Fruit fly (Drosophila melanogaster) whole organism, embryonic: ENCODE results near the gene CG14277.

ENCODE experiments used
- Antp ChIP-seq: fragments of 200-800 bp; sonication (Bioruptor generic); optimal IDR thresholded peaks from 3 replicates; lab custom pipeline; 2016; ENCODE audit warnings: missing biosample characterization, missing genetic modification characterization
- B-H1 ChIP-seq: fragments of 200-800 bp; sonication (Bioruptor generic); IDR thresholded peaks from 3 replicates; pipeline ENCODE4 v1.3.6; 2022; ENCODE audit warnings: missing biosample characterization, missing genetic modification characterization
- CG1024 ChIP-seq: fragments of 200-800 bp; sonication (Bioruptor generic); IDR thresholded peaks from 2 replicates; pipeline ENCODE4 v1.3.6; 2022; ENCODE audit warnings: missing biosample characterization, missing genetic modification characterization
- CG11247 ChIP-seq: fragments of 200-800 bp; sonication (Bioruptor generic); IDR thresholded peaks from 2 replicates; pipeline ENCODE4 v1.3.6; 2022; ENCODE audit warnings: missing biosample characterization, missing genetic modification characterization
- CG11456 ChIP-seq: fragments of 200-800 bp; sonication (Bioruptor generic); IDR thresholded peaks from 3 replicates; pipeline ENCODE4 v1.3.6; 2022; ENCODE audit warnings: missing biosample characterization, missing genetic modification characterization
- CG11695 ChIP-seq: fragments of 200-800 bp; sonication (Bioruptor generic); IDR thresholded peaks from 3 replicates; pipeline ENCODE4 v1.3.6; 2022; ENCODE audit warnings: missing biosample characterization, missing genetic modification characterization
- CG12236 ChIP-seq: fragments of 200-800 bp; sonication (Bioruptor generic); optimal IDR thresholded peaks from 2 replicates; lab custom pipeline; 2016; ENCODE audit warnings: missing biosample characterization, missing genetic modification characterization
- CG1233 ChIP-seq: fragments of 200-800 bp; sonication (Bioruptor generic); optimal IDR thresholded peaks from 4 replicates; lab custom pipeline; 2018; ENCODE audit warnings: missing biosample characterization, mild to moderate bottlenecking, missing genetic modification characterization
- CG13624 ChIP-seq: fragments of 200-800 bp; sonication (Bioruptor generic); optimal IDR thresholded peaks from 2 replicates; lab custom pipeline; 2016; ENCODE audit warnings: missing biosample characterization, missing genetic modification characterization
- CG1647 ChIP-seq: fragments of 200-800 bp; sonication (Bioruptor generic); optimal IDR thresholded peaks from 3 replicates; lab custom pipeline; 2016; ENCODE audit warnings: missing biosample characterization, missing genetic modification characterization
- CG17385 ChIP-seq: fragments of 200-800 bp; sonication (Bioruptor generic); optimal IDR thresholded peaks from 3 replicates; lab custom pipeline; 2018; ENCODE audit warnings: missing biosample characterization, mild to moderate bottlenecking, missing genetic modification characterization
- CG32772 ChIP-seq: fragments of 200-800 bp; sonication (Bioruptor generic); IDR thresholded peaks from 2 replicates; pipeline ENCODE4 v1.3.6; 2022; ENCODE audit warnings: missing biosample characterization, missing genetic modification characterization
- CG33557 ChIP-seq: fragments of 200-800 bp; sonication (Bioruptor generic); optimal IDR thresholded peaks from 2 replicates; lab custom pipeline; 2019; ENCODE audit warnings: missing biosample characterization, mild to moderate bottlenecking, missing genetic modification characterization, moderate library complexity
- CG42726 ChIP-seq: fragments of 200-800 bp; sonication (Bioruptor generic); IDR thresholded peaks from 2 replicates; pipeline ENCODE4 v1.3.6; 2022; ENCODE audit warnings: missing biosample characterization, missing genetic modification characterization; ENCODE audit not compliant: partially characterized antibody
- CG4282 ChIP-seq: fragments of 200-800 bp; sonication (Bioruptor generic); optimal IDR thresholded peaks from 2 replicates; lab custom pipeline; 2016; ENCODE audit warnings: missing biosample characterization, missing genetic modification characterization
- CG4360 ChIP-seq: fragments of 200-800 bp; sonication (Bioruptor generic); IDR thresholded peaks from 2 replicates; pipeline ENCODE4 v1.3.6; 2022; ENCODE audit warnings: missing biosample characterization, missing genetic modification characterization
- CG43689 ChIP-seq: fragments of 200-800 bp; sonication (Bioruptor generic); IDR thresholded peaks from 2 replicates; pipeline ENCODE4 v1.3.6; 2022; ENCODE audit warnings: missing biosample characterization, missing genetic modification characterization
- CG4617 ChIP-seq: fragments of 200-800 bp; sonication (Bioruptor generic); optimal IDR thresholded peaks from 3 replicates; lab custom pipeline; 2016; ENCODE audit warnings: missing biosample characterization, missing genetic modification characterization, borderline replicate concordance
- CG5245 ChIP-seq: fragments of 200-800 bp; sonication (Bioruptor generic); optimal IDR thresholded peaks from 3 replicates; lab custom pipeline; 2016; ENCODE audit warnings: missing biosample characterization, missing genetic modification characterization
- CG6272 ChIP-seq: fragments of 200-800 bp; sonication (Bioruptor generic); IDR thresholded peaks from 2 replicates; pipeline ENCODE4 v1.3.6; 2022; ENCODE audit warnings: missing biosample characterization, missing genetic modification characterization
- CG6854 ChIP-seq: fragments of 200-800 bp; sonication (Bioruptor generic); optimal IDR thresholded peaks from 3 replicates; lab custom pipeline; 2017; ENCODE audit warnings: missing biosample characterization, mild to moderate bottlenecking, missing genetic modification characterization
- CG9437 ChIP-seq: fragments of 200-800 bp; sonication (Bioruptor generic); optimal IDR thresholded peaks from 2 replicates; lab custom pipeline; 2018; ENCODE audit warnings: missing biosample characterization, mild to moderate bottlenecking, missing genetic modification characterization
- CG9609 ChIP-seq: fragments of 200-800 bp; sonication (Bioruptor generic); optimal IDR thresholded peaks from 3 replicates; lab custom pipeline; 2016; ENCODE audit warnings: missing biosample characterization, missing genetic modification characterization
- CkIIα-i1 ChIP-seq: fragments of 200-800 bp; sonication (Bioruptor generic); IDR thresholded peaks from 2 replicates; pipeline ENCODE4 v1.3.6; 2022; ENCODE audit warnings: missing biosample characterization, missing genetic modification characterization
- D19B ChIP-seq: fragments of 200-800 bp; sonication (Bioruptor generic); optimal IDR thresholded peaks from 2 replicates; lab custom pipeline; 2017; ENCODE audit warnings: missing biosample characterization, mild to moderate bottlenecking, missing genetic modification characterization
- Dfd ChIP-seq, 2 experiments: fragments of >200 bp; optimal IDR thresholded peaks; 2 replicates each; lab custom pipeline; 2017; ENCODE audit warnings: missing biosample characterization in 2 of 2, missing genetic modification characterization in 2 of 2
- Dip2 ChIP-seq: fragments of 200-800 bp; sonication (Bioruptor generic); IDR thresholded peaks from 2 replicates; pipeline ENCODE4 v1.3.6; 2022; ENCODE audit warnings: missing biosample characterization, missing genetic modification characterization
- Hand ChIP-seq: fragments of 200-800 bp; sonication (Bioruptor generic); optimal IDR thresholded peaks from 2 replicates; lab custom pipeline; 2017; ENCODE audit warnings: mild to moderate bottlenecking, missing biosample characterization, missing genetic modification reagents, missing genetic modification characterization
- Hr51 ChIP-seq, 2 experiments: fragments of 200-800 bp; sonication (Bioruptor generic); optimal IDR thresholded peaks; 2 replicates in 1 of 2; 3 replicates in 1 of 2; lab custom pipeline; 2016 to 2018; ENCODE audit warnings: missing biosample characterization in 2 of 2, missing genetic modification characterization in 2 of 2, mild to moderate bottlenecking in 1 of 2, moderate library complexity in 1 of 2
- Myb ChIP-seq: fragments of 200-800 bp; sonication (Bioruptor generic); optimal IDR thresholded peaks from 2 replicates; lab custom pipeline; 2016; ENCODE audit warnings: missing biosample characterization, missing genetic modification characterization
- NC2α ChIP-seq: fragments of 200-800 bp; sonication (Bioruptor generic); optimal IDR thresholded peaks from 2 replicates; lab custom pipeline; 2016; ENCODE audit warnings: missing biosample characterization, missing genetic modification characterization
- NK7.1 ChIP-seq: fragments of 200-800 bp; sonication (Bioruptor generic); optimal IDR thresholded peaks from 3 replicates; lab custom pipeline; 2016; ENCODE audit warnings: missing biosample characterization, missing genetic modification characterization
- Nf-YA ChIP-seq: fragments of 200-800 bp; sonication (Bioruptor generic); IDR thresholded peaks from 2 replicates; pipeline ENCODE4 v1.3.6; 2022; ENCODE audit warnings: missing biosample characterization, missing genetic modification characterization
- Usf ChIP-seq: fragments of 200-800 bp; sonication (Bioruptor generic); optimal IDR thresholded peaks from 2 replicates; lab custom pipeline; 2017; ENCODE audit warnings: missing genotype, missing biosample characterization, missing genetic modification characterization
- chinmo ChIP-seq: fragments of 200-800 bp; sonication (Bioruptor generic); IDR thresholded peaks from 4 replicates; pipeline ENCODE4 v1.3.6; 2022; ENCODE audit warnings: missing biosample characterization, missing genetic modification characterization; ENCODE audit not compliant: partially characterized antibody
- dan ChIP-seq: fragments of 200-800 bp; sonication (Bioruptor generic); IDR thresholded peaks from 2 replicates; pipeline ENCODE4 v1.3.6; 2022; ENCODE audit warnings: missing biosample characterization, missing genetic modification characterization
- dati ChIP-seq: fragments of 200-800 bp; sonication (Bioruptor generic); IDR thresholded peaks from 2 replicates; pipeline ENCODE4 v1.3.6; 2022; ENCODE audit warnings: missing biosample characterization, missing genetic modification characterization
- emc ChIP-seq: fragments of 200-800 bp; sonication (Bioruptor generic); optimal IDR thresholded peaks from 2 replicates; lab custom pipeline; 2016; ENCODE audit warnings: missing biosample characterization, missing genetic modification characterization
- ems ChIP-seq: fragments of 200-800 bp; sonication (Bioruptor generic); optimal IDR thresholded peaks from 3 replicates; lab custom pipeline; 2016; ENCODE audit warnings: missing biosample characterization, missing genetic modification characterization
- gcm2 ChIP-seq: fragments of 200-800 bp; sonication (Bioruptor generic); optimal IDR thresholded peaks from 2 replicates; lab custom pipeline; 2016; ENCODE audit warnings: missing biosample characterization, missing genetic modification characterization
- gfzf ChIP-seq: fragments of 200-800 bp; sonication (Bioruptor generic); optimal IDR thresholded peaks from 2 replicates; lab custom pipeline; 2016; ENCODE audit warnings: missing biosample characterization, mild to moderate bottlenecking, missing genetic modification characterization, moderate library complexity
- grau ChIP-seq: fragments of 200-800 bp; optimal IDR thresholded peaks from 3 replicates; lab custom pipeline; 2019; ENCODE audit warnings: missing biosample characterization, mild to moderate bottlenecking, missing genetic modification characterization, moderate library complexity
- nmo ChIP-seq: fragments of 200-800 bp; sonication (Bioruptor generic); optimal IDR thresholded peaks from 2 replicates; lab custom pipeline; 2018; ENCODE audit warnings: missing biosample characterization, mild to moderate bottlenecking, missing genetic modification characterization, moderate library complexity
- sima ChIP-seq: fragments of 200-800 bp; sonication (Bioruptor generic); optimal IDR thresholded peaks from 2 replicates; lab custom pipeline; 2016; ENCODE audit warnings: missing biosample characterization, missing genetic modification characterization
- slp2 ChIP-seq: fragments of 200-800 bp; sonication (Bioruptor generic); optimal IDR thresholded peaks from 2 replicates; lab custom pipeline; 2016; ENCODE audit warnings: missing biosample characterization, missing genetic modification characterization
- so ChIP-seq: fragments of 200-800 bp; sonication (Bioruptor generic); IDR thresholded peaks from 3 replicates; pipeline ENCODE4 v1.3.6; 2022; ENCODE audit warnings: missing biosample characterization, missing genetic modification characterization
- sr ChIP-seq: fragments of 200-800 bp; sonication (Bioruptor generic); IDR thresholded peaks from 3 replicates; pipeline ENCODE4 v1.3.6; 2022; ENCODE audit warnings: missing biosample characterization, missing genetic modification characterization
- tll ChIP-seq, 2 experiments: fragments of 200-800 bp in 1 of 2; fragments of >200 bp in 1 of 2; sonication (Bioruptor generic) in 1 of 2; optimal IDR thresholded peaks; 2 replicates each; lab custom pipeline; 2017 to 2019; ENCODE audit warnings: missing biosample characterization in 2 of 2, missing genetic modification characterization in 2 of 2, mild to moderate bottlenecking in 1 of 2, moderate library complexity in 1 of 2
- tx ChIP-seq: fragments of 200-800 bp; sonication (Bioruptor generic); optimal IDR thresholded peaks from 2 replicates; lab custom pipeline; 2016; ENCODE audit warnings: missing biosample characterization, missing genetic modification characterization
- vfl ChIP-seq: fragments of 200-800 bp; sonication (Bioruptor generic); optimal IDR thresholded peaks from 2 replicates; lab custom pipeline; 2016; ENCODE audit warnings: missing biosample characterization, missing genetic modification characterization
- wdn ChIP-seq: fragments of 200-800 bp; sonication (Bioruptor generic); IDR thresholded peaks from 2 replicates; pipeline ENCODE4 v1.3.6; 2022; ENCODE audit warnings: missing biosample characterization, missing genetic modification characterization

The CG14277 gene

DNA sequence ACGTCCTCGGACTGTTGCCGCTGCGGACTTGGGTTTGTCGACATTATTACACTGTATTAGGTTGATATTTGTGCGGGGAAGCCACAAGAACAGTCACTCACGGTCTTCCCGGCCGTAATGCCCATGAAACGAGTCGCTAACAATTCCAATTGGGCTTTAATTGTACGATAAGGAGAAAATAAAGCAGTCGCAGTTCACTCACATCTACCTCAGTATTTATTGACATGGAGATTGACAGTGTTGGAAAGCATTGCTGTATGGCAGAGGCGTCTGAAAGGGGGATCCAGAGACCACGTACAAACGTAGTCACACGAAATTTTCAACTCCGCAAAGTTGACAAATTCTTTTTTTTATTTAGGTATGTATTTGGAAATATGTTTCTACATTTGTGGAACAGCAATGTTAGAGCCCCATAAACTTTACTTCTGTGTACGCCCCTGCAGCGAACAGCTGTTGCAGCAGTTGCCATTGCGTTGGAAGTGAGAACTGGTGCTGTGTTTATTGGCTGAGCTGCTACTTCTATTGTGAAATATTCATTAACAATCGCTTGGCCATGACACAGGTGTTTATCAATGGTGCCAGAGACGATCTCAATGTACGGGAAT, 29.5 kb upstream of the CG14277 start, which contains the start of the genes CG8372 and CG8360 (continued):
- TF ChIP-seq CG9609 (GFP tag; lab: Kevin White, UChicago) (peak; percentile 99), Antp (GFP tag; lab: Kevin White, UChicago) (peak; percentile 99), ems (GFP tag; lab: Kevin White, UChicago) (peak; percentile 99), NC2α (GFP tag; lab: Kevin White, UChicago) (peak; percentile 97), grau (tag; lab: Kevin White, UChicago) (peak; percentile 97), CG4360 (peak; percentile 90), CG32772 (GFP tag; lab: Robert Waterston, UW) (peak; percentile 99), slp2 (GFP tag; lab: Kevin White, UChicago) (peak; percentile 99), CG6272 (GFP tag; lab: Robert Waterston, UW) (peak; percentile 99), Hand (peak; percentile 97), sima (GFP tag; lab: Kevin White, UChicago) (peak; percentile 95), Dip2 (GFP tag; lab: Robert Waterston, UW) (peak; percentile 74; the same call in 1 of the 2 replicates), sr (GFP tag; lab: Robert Waterston, UW) (peak; percentile 97), CG4282 (GFP tag; lab: Kevin White, UChicago) (peak; percentile 98), CG9437 (GFP tag; lab: Kevin White, UChicago) (peak; percentile 95), NK7.1 (GFP tag; lab: Kevin White, UChicago) (peak; percentile 98), wdn (GFP tag; lab: Robert Waterston, UW) (peak; percentile 97), chinmo (GFP tag; lab: Robert Waterston, UW) (0 out of 4 replicates have a peak, but pooled peaks have one; percentile 73), nmo (GFP tag; lab: Kevin White, UChicago) (peak; percentile 99), B-H1 (GFP tag; lab: Robert Waterston, UW) (peak; percentile 99), Usf (GFP tag; lab: Kevin White, UChicago) (peak; percentile 97), CG11695 (GFP tag; lab: Robert Waterston, UW) (peak; percentile 99), gfzf (GFP tag; lab: Kevin White, UChicago) (peak; percentile 46), vfl (peak; percentile 98), gcm2 (GFP tag; lab: Kevin White, UChicago) (peak; percentile 99), CkIIα-i1 (GFP tag; lab: Robert Waterston, UW) (peak; percentile 92), D19B (peak; percentile 95), so (peak; percentile 99), CG11456 (peak; percentile 99), CG17385 (GFP tag; lab: Kevin White, UChicago) (peak; percentile 97), CG5245 (peak; percentile 99), CG1024 (GFP tag; lab: Robert Waterston, UW) (peak; percentile 97), CG1233 (GFP tag; lab: Kevin White, UChicago) (peak; percentile 98), CG11247 (GFP tag; lab: Robert Waterston, UW) (peak; percentile 99), emc (GFP tag; lab: Kevin White, UChicago) (peak; percentile 98), dan (GFP tag; lab: Robert Waterston, UW) (peak; percentile 96), dati (GFP tag; lab: Robert Waterston, UW) (peak; percentile 99), CG13624 (GFP tag; lab: Kevin White, UChicago) (peak; percentile 99), Dfd (GFP tag; optimal IDR thresholded peaks at IDR 0.05; lab: Kevin White, UChicago) (no peak), CG33557 (GFP tag; lab: Kevin White, UChicago) (peak; percentile 95), Hr51 (GFP tag; optimal IDR thresholded peaks at IDR 0.05; lab: Kevin White, UChicago) (peak; percentile 99), CG42726 (GFP tag; lab: Robert Waterston, UW) (no peak), tx (GFP tag; lab: Kevin White, UChicago) (peak; percentile 99), CG1647 (GFP tag; lab: Kevin White, UChicago) (peak; percentile 99), tll (GFP tag; optimal IDR thresholded peaks at IDR 0.05; lab: Kevin White, UChicago) (peak in 1 of 2 experiments; percentile 72), CG6854 (GFP tag; lab: Kevin White, UChicago) (peak; percentile 97), Myb (GFP tag; lab: Kevin White, UChicago) (peak; percentile 95), CG43689 (peak; percentile 98), CG4617 (peak; percentile 99), Nf-YA (GFP tag; lab: Robert Waterston, UW) (peak; percentile 97), CG12236 (GFP tag; lab: Kevin White, UChicago) (peak; percentile 99)
